Fruit fly (Drosophila melanogaster) whole organism, adult: ENCODE results near the gene Sgs4.

Experiments
- CG12768 ChIP-seq: fragments of 200-800 bp; sonication (Bioruptor generic); optimal IDR thresholded peaks from 2 replicates; lab custom pipeline; 2017; ENCODE audit warnings: missing biosample characterization, missing genetic modification characterization, mild to moderate bottlenecking, moderate library complexity, missing genetic modification reagents
- CG5204 ChIP-seq: fragments of 200-800 bp; sonication (Bioruptor generic); optimal IDR thresholded peaks from 2 replicates; lab custom pipeline; 2016; ENCODE audit warnings: missing biosample characterization, missing genetic modification characterization
- Crg-1 ChIP-seq: fragments of 200-800 bp; sonication (Bioruptor generic); optimal IDR thresholded peaks from 2 replicates; lab custom pipeline; 2016; ENCODE audit warnings: missing biosample characterization, missing genetic modification characterization

dm6 chrX:3249189-3249588 lies 700 bp upstream of the Sgs4 start, which contains the start of gene Pig1:
- no peak for TF ChIP-seq CG12768 (GFP tag; lab: Kevin White, UChicago)
- TF ChIP-seq CG5204 (GFP tag; lab: Kevin White, UChicago): no peak
- no peak for TF ChIP-seq Crg-1 (GFP tag; lab: Kevin White, UChicago)
